Fruit fly (Drosophila melanogaster): Measurements from ENCODE around the gene kst.
A peak's percentile ranks its signal among the peaks of the same experiment; 100 is the strongest.

The kst gene

dm6 chr3L:3382489-3382879 lies 45.8 kb downstream of the kst start:
- TF ChIP-seq gt (GFP tag; IDR thresholded peaks at IDR 0.05) (no peak), stc (GFP tag; IDR thresholded peaks at IDR 0.05) (peak; percentile 79), crol (GFP tag; IDR thresholded peaks at IDR 0.05) (no peak), CG11695 (GFP tag; IDR thresholded peaks at IDR 0.05) (peak; percentile 87), nom (GFP tag; optimal IDR thresholded peaks at IDR 0.05) (peak; percentile 0), slou (GFP tag; optimal IDR thresholded peaks at IDR 0.05) (peak; percentile 48), odd (GFP tag; optimal IDR thresholded peaks at IDR 0.05) (peak; percentile 60), Gsc (GFP tag; IDR thresholded peaks at IDR 0.05) (peak; percentile 44; the same call in 1 of the 2 replicates), CG12219 (GFP tag; optimal IDR thresholded peaks at IDR 0.05) (peak; percentile 87), sc (optimal IDR thresholded peaks at IDR 0.05) (no peak), sc (GFP tag; optimal IDR thresholded peaks at IDR 0.05) (peak; percentile 75), CG10267 (tag; optimal IDR thresholded peaks at IDR 0.05) (peak; percentile 85), Vsx1 (GFP tag; optimal IDR thresholded peaks at IDR 0.05) (peak; percentile 65), Bteb2 (GFP tag; optimal IDR thresholded peaks at IDR 0.05) (peak; percentile 78), hb (GFP tag; IDR thresholded peaks at IDR 0.05; ENCODE audit: partially characterized antibody) (no peak), Eip74EF (GFP tag; optimal IDR thresholded peaks at IDR 0.05) (peak in 1 of 2 experiments; percentile 75), E2f2 (GFP tag; IDR thresholded peaks at IDR 0.05) (peak; percentile 48; the same call in 1 of the 2 replicates), CG18599 (GFP tag; optimal IDR thresholded peaks at IDR 0.05) (peak; percentile 87), ATbp (GFP tag; optimal IDR thresholded peaks at IDR 0.05) (peak; percentile 87), ap (GFP tag; IDR thresholded peaks at IDR 0.05) (peak; percentile 57; the same call in 1 of the 2 replicates), CG11560 (tag; IDR thresholded peaks at IDR 0.05) (peak; percentile 39; the same call in 1 of the 3 replicates), CG9215 (GFP tag; IDR thresholded peaks at IDR 0.05) (peak; percentile 59), CG32767 (GFP tag; IDR thresholded peaks at IDR 0.05) (peak; percentile 56; the same call in 1 of the 2 replicates), CG3407 (GFP tag; optimal IDR thresholded peaks at IDR 0.05) (peak; percentile 70), CG13624 (GFP tag; optimal IDR thresholded peaks at IDR 0.05) (peak; percentile 80), GATAe (GFP tag; conservative IDR thresholded peaks at IDR 0.05) (0 out of 2 replicates have a peak, but pooled peaks have one; percentile 21), so (GFP tag; IDR thresholded peaks at IDR 0.05) (peak; percentile 86), vvl (GFP tag; IDR thresholded peaks at IDR 0.05) (peak; percentile 95), CHES-1-like (GFP tag; optimal IDR thresholded peaks at IDR 0.05) (peak; percentile 62), sima (GFP tag; optimal IDR thresholded peaks at IDR 0.05) (peak; percentile 66), Chrac-16 (GFP tag; optimal IDR thresholded peaks at IDR 0.05) (peak; percentile 81), Hr3 (GFP tag; optimal IDR thresholded peaks at IDR 0.05) (peak; percentile 78), Dip2 (GFP tag; IDR thresholded peaks at IDR 0.05) (no peak), tgo (GFP tag; IDR thresholded peaks at IDR 0.05) (peak; percentile 86), CG12299 (tag; optimal IDR thresholded peaks at IDR 0.05) (peak; percentile 76), CG3163 (GFP tag; optimal IDR thresholded peaks at IDR 0.05) (peak; percentile 17), tap (tag; optimal IDR thresholded peaks at IDR 0.05) (peak; percentile 88), CG7357 (GFP tag; IDR thresholded peaks at IDR 0.05) (peak; percentile 71), Hr39 (optimal IDR thresholded peaks at IDR 0.05) (no peak), CG3726 (GFP tag; IDR thresholded peaks at IDR 0.05) (peak; percentile 79), CG2678 (tag; optimal IDR thresholded peaks at IDR 0.05) (peak; percentile 91), Lpt (GFP tag; optimal IDR thresholded peaks at IDR 0.05) (no peak), pfk (GFP tag; optimal IDR thresholded peaks at IDR 0.05) (no peak), lilli (GFP tag; optimal IDR thresholded peaks at IDR 0.05) (peak; percentile 86), salm (tag; optimal IDR thresholded peaks at IDR 0.05) (peak; percentile 80), ham (GFP tag; IDR thresholded peaks at IDR 0.05) (no peak), en (GFP tag; optimal IDR thresholded peaks at IDR 0.05) (peak; percentile 73), Camta (GFP tag; optimal IDR thresholded peaks at IDR 0.05) (peak; percentile 81), CG13894 (tag; optimal IDR thresholded peaks at IDR 0.05) (peak; percentile 93), Neu2 (GFP tag; optimal IDR thresholded peaks at IDR 0.05; ENCODE audit: borderline replicate concordance) (no peak), CG14860 (GFP tag; IDR thresholded peaks at IDR 0.05; ENCODE audit: partially characterized antibody) (no peak), CG14441 (GFP tag; IDR thresholded peaks at IDR 0.05) (peak; percentile 87)
